Fruit fly (Drosophila melanogaster) whole organism, embryonic: ENCODE measurements around the gene EMC10.
A peak's percentile ranks its signal among the peaks of the same experiment; 100 is the strongest.

Source experiments
- Adf1 ChIP-seq: fragments of 200-800 bp; sonication (Bioruptor generic); IDR thresholded peaks from 2 replicates; pipeline ENCODE4 v1.3.6; 2022; ENCODE audit warnings: missing biosample characterization, missing genetic modification characterization
- Awh ChIP-seq: fragments of 200-800 bp; sonication (Bioruptor generic); IDR thresholded peaks from 2 replicates; pipeline ENCODE4, ENCODE4 v1.3.6; 2022; ENCODE audit warnings: missing biosample characterization, missing genetic modification characterization
- CG10321 ChIP-seq: fragments of 200-800 bp; sonication (Bioruptor generic); IDR thresholded peaks from 2 replicates; pipeline ENCODE4 v1.3.6; 2022; ENCODE audit warnings: missing biosample characterization, missing genetic modification characterization
- CG13775 ChIP-seq: fragments of 200-800 bp; sonication (Bioruptor generic); optimal IDR thresholded peaks from 3 replicates; lab custom pipeline; 2017; ENCODE audit warnings: missing biosample characterization, mild to moderate bottlenecking, missing genetic modification characterization
- CG17361 ChIP-seq: fragments of 200-800 bp; sonication (Bioruptor generic); IDR thresholded peaks from 3 replicates; pipeline ENCODE4 v1.3.6; 2022; ENCODE audit warnings: missing biosample characterization, missing genetic modification characterization
- CG17829 ChIP-seq: fragments of 200-800 bp; optimal IDR thresholded peaks from 2 replicates; lab custom pipeline; 2019; ENCODE audit warnings: missing biosample characterization, mild to moderate bottlenecking, missing genetic modification characterization, moderate library complexity
- CG2199 ChIP-seq: fragments of 200-800 bp; sonication (Bioruptor generic); IDR thresholded peaks from 3 replicates; pipeline ENCODE4 v1.3.6; 2022; ENCODE audit warnings: missing biosample characterization, missing genetic modification characterization
- CG2889 ChIP-seq: fragments of 200-800 bp; sonication (Bioruptor generic); IDR thresholded peaks from 3 replicates; pipeline ENCODE4 v1.3.6; 2022; ENCODE audit warnings: missing biosample characterization, missing genetic modification characterization
- CG3163 ChIP-seq: fragments of 200-800 bp; sonication (Bioruptor generic); optimal IDR thresholded peaks from 3 replicates; lab custom pipeline; 2016; ENCODE audit warnings: missing biosample characterization, missing genetic modification characterization
- CG34224 ChIP-seq: fragments of 200-800 bp; sonication (Bioruptor generic); IDR thresholded peaks from 3 replicates; pipeline ENCODE4 v1.3.6; 2022; ENCODE audit warnings: missing biosample characterization, missing genetic modification characterization; ENCODE audit not compliant: partially characterized antibody
- CG4282 ChIP-seq: fragments of 200-800 bp; sonication (Bioruptor generic); optimal IDR thresholded peaks from 2 replicates; lab custom pipeline; 2016; ENCODE audit warnings: missing biosample characterization, missing genetic modification characterization
- CG4617 ChIP-seq: fragments of 200-800 bp; sonication (Bioruptor generic); optimal IDR thresholded peaks from 3 replicates; lab custom pipeline; 2016; ENCODE audit warnings: missing biosample characterization, missing genetic modification characterization, borderline replicate concordance
- CG4707 ChIP-seq: fragments of 200-800 bp; sonication (Bioruptor generic); optimal IDR thresholded peaks from 2 replicates; lab custom pipeline; 2018; ENCODE audit warnings: missing biosample characterization, mild to moderate bottlenecking, missing genetic modification characterization, moderate library complexity
- CG6791 ChIP-seq: fragments of 200-800 bp; sonication (Bioruptor generic); IDR thresholded peaks from 3 replicates; pipeline ENCODE4 v1.3.6; 2022; ENCODE audit warnings: missing biosample characterization, missing genetic modification characterization; ENCODE audit not compliant: partially characterized antibody
- CG8281 ChIP-seq: fragments of 200-800 bp; sonication (Bioruptor generic); optimal IDR thresholded peaks from 2 replicates; lab custom pipeline; 2018; ENCODE audit warnings: missing biosample characterization, mild to moderate bottlenecking, missing genetic modification characterization, moderate library complexity
- Deaf1 ChIP-seq: fragments of 200-800 bp; optimal IDR thresholded peaks from 3 replicates; lab custom pipeline; 2019; ENCODE audit warnings: missing biosample characterization, mild to moderate bottlenecking, missing genetic modification characterization, moderate library complexity
- Dfd ChIP-seq, 2 experiments: fragments of >200 bp; optimal IDR thresholded peaks; 2 replicates each; lab custom pipeline; 2017; ENCODE audit warnings: missing biosample characterization in 2 of 2, missing genetic modification characterization in 2 of 2
- Dll ChIP-seq: fragments of 200-800 bp; sonication (Bioruptor generic); IDR thresholded peaks from 4 replicates; pipeline ENCODE4 v1.3.6; 2022; ENCODE audit warnings: missing biosample characterization, missing genetic modification characterization; ENCODE audit not compliant: partially characterized antibody
- Ets65A ChIP-seq: fragments of 200-800 bp; sonication (Bioruptor generic); peaks from one replicate; lab custom pipeline; 2016; ENCODE audit warnings: missing biosample characterization, missing genetic modification characterization
- Fer2 ChIP-seq: fragments of 200-800 bp; sonication (Bioruptor generic); optimal IDR thresholded peaks from 2 replicates; lab custom pipeline; 2018; ENCODE audit warnings: missing biosample characterization, mild to moderate bottlenecking, missing genetic modification characterization, moderate library complexity
- H15 ChIP-seq: fragments of 200-800 bp; sonication (Bioruptor generic); IDR thresholded peaks from 3 replicates; pipeline ENCODE4 v1.3.6; 2022; ENCODE audit warnings: missing biosample characterization, missing genetic modification characterization
- Jarid2 ChIP-seq: fragments of 200-800 bp; sonication (Bioruptor generic); optimal IDR thresholded peaks from 3 replicates; lab custom pipeline; 2017; ENCODE audit warnings: mild to moderate bottlenecking, missing biosample characterization, missing genetic modification reagents, missing genetic modification characterization
- Nf-YA ChIP-seq: fragments of 200-800 bp; sonication (Bioruptor generic); IDR thresholded peaks from 2 replicates; pipeline ENCODE4 v1.3.6; 2022; ENCODE audit warnings: missing biosample characterization, missing genetic modification characterization
- Nf-YB ChIP-seq: fragments of 200-800 bp; sonication (Bioruptor generic); optimal IDR thresholded peaks from 3 replicates; lab custom pipeline; 2019; ENCODE audit warnings: missing biosample characterization, mild to moderate bottlenecking, missing genetic modification characterization, moderate library complexity
- Nf-YC ChIP-seq: fragments of 200-800 bp; optimal IDR thresholded peaks from 3 replicates; lab custom pipeline; 2019; ENCODE audit warnings: missing biosample characterization, mild to moderate bottlenecking, missing genetic modification characterization, moderate library complexity
- Rx ChIP-seq: fragments of 200-800 bp; sonication (Bioruptor generic); IDR thresholded peaks from 2 replicates; pipeline ENCODE4 v1.3.6; 2022; ENCODE audit warnings: missing biosample characterization, missing genetic modification characterization
- TFAM ChIP-seq: fragments of 200-800 bp; sonication (Bioruptor generic); optimal IDR thresholded peaks from 2 replicates; lab custom pipeline; 2017; ENCODE audit warnings: missing biosample characterization, missing genetic modification characterization, inconsistent platforms
- Trl ChIP-seq, 3 experiments: fragments of >200 bp in 2 of 3; fragments of 200-800 bp in 1 of 3; sonication (Bioruptor generic) in 1 of 3; optimal IDR thresholded peaks; 2 replicates in 1 of 3; 3 replicates in 2 of 3; lab custom pipeline; 2016 to 2017; ENCODE audit warnings: missing biosample characterization in 1 of 3, missing genetic modification characterization in 1 of 3
- al ChIP-seq: fragments of 200-800 bp; sonication (Bioruptor generic); IDR thresholded peaks from 2 replicates; pipeline ENCODE4 v1.3.6; 2022; ENCODE audit warnings: missing biosample characterization, missing genetic modification characterization
- ap ChIP-seq: fragments of 200-800 bp; sonication (Bioruptor generic); IDR thresholded peaks from 2 replicates; pipeline ENCODE4 v1.3.6; 2022; ENCODE audit warnings: missing biosample characterization, missing genetic modification characterization
- cg ChIP-seq: fragments of 200-800 bp; sonication (Bioruptor generic); optimal IDR thresholded peaks from 3 replicates; lab custom pipeline; 2019; ENCODE audit warnings: missing biosample characterization, mild to moderate bottlenecking, missing genetic modification characterization, moderate library complexity
- chinmo ChIP-seq: fragments of 200-800 bp; sonication (Bioruptor generic); IDR thresholded peaks from 4 replicates; pipeline ENCODE4 v1.3.6; 2022; ENCODE audit warnings: missing biosample characterization, missing genetic modification characterization; ENCODE audit not compliant: partially characterized antibody
- gce ChIP-seq: fragments of 200-800 bp; sonication (Bioruptor generic); IDR thresholded peaks from 3 replicates; pipeline ENCODE4 v1.3.6; 2022; ENCODE audit warnings: missing biosample characterization, missing genetic modification characterization
- grn ChIP-seq: fragments of 200-800 bp; sonication (Bioruptor generic); optimal IDR thresholded peaks from 3 replicates; lab custom pipeline; 2017; ENCODE audit warnings: missing biosample characterization, missing genetic modification characterization
- hbn ChIP-seq: fragments of 200-800 bp; sonication (Bioruptor generic); IDR thresholded peaks from 2 replicates; pipeline ENCODE4 v1.3.6; 2022; ENCODE audit warnings: missing biosample characterization, missing genetic modification characterization; ENCODE audit not compliant: partially characterized antibody
- knrl ChIP-seq: fragments of 200-800 bp; sonication (Bioruptor generic); IDR thresholded peaks from 3 replicates; pipeline ENCODE4 v1.3.6; 2022; ENCODE audit warnings: missing biosample characterization, missing genetic modification characterization; ENCODE audit not compliant: partially characterized antibody
- luna ChIP-seq: fragments of 200-800 bp; sonication (Bioruptor generic); optimal IDR thresholded peaks from 2 replicates; lab custom pipeline; 2016; ENCODE audit warnings: missing biosample characterization, missing genetic modification characterization
- nom ChIP-seq: fragments of 200-800 bp; sonication (Bioruptor generic); optimal IDR thresholded peaks from 2 replicates; lab custom pipeline; 2017; ENCODE audit warnings: missing biosample characterization, missing genetic modification characterization, mild to moderate bottlenecking, moderate library complexity, missing genetic modification reagents
- pan ChIP-seq, 4 experiments: fragments of >200 bp in 3 of 4; fragments of 200-800 bp in 1 of 4; sonication (Bioruptor generic) in 1 of 4; optimal IDR thresholded peaks in 3 of 4; IDR thresholded peaks in 1 of 4; 2 replicates each; pipeline versions ENCODE4 v1.3.6 to Lab custom; 2017 to 2022; ENCODE audit warnings: missing biosample characterization in 2 of 4, missing genetic modification characterization in 2 of 4, mixed read lengths in 1 of 4
- peb ChIP-seq: fragments of 200-800 bp; sonication (Bioruptor generic); IDR thresholded peaks from 2 replicates; pipeline ENCODE4 v1.3.6; 2022; ENCODE audit warnings: missing biosample characterization, missing genetic modification characterization
- pros ChIP-seq: fragments of 200-800 bp; sonication (Bioruptor generic); optimal IDR thresholded peaks from 3 replicates; lab custom pipeline; 2019; ENCODE audit warnings: missing biosample characterization, mild to moderate bottlenecking, missing genetic modification characterization, moderate library complexity
- row ChIP-seq: fragments of 200-800 bp; sonication (Bioruptor generic); IDR thresholded peaks from 3 replicates; pipeline ENCODE4 v1.3.6; 2022; ENCODE audit warnings: missing biosample characterization, missing genetic modification characterization
- seq ChIP-seq: fragments of 200-800 bp; sonication (Bioruptor generic); IDR thresholded peaks from 2 replicates; pipeline ENCODE4 v1.3.6; 2022; ENCODE audit warnings: missing biosample characterization, missing genetic modification characterization
- twi ChIP-seq: fragments of 200-800 bp; optimal IDR thresholded peaks from 2 replicates; lab custom pipeline; 2019; ENCODE audit warnings: missing biosample characterization, mild to moderate bottlenecking, missing genetic modification characterization, moderate library complexity
- unc-4 ChIP-seq: fragments of 200-800 bp; sonication (Bioruptor generic); IDR thresholded peaks from 2 replicates; pipeline ENCODE4 v1.3.6; 2022; ENCODE audit warnings: missing biosample characterization, missing genetic modification characterization; ENCODE audit not compliant: partially characterized antibody
- yki ChIP-seq: fragments of >200 bp; optimal IDR thresholded peaks from 3 replicates; lab custom pipeline; 2018
- z ChIP-seq: fragments of 200-800 bp; sonication (Bioruptor generic); IDR thresholded peaks from 3 replicates; pipeline ENCODE4 v1.3.6; 2022; ENCODE audit warnings: missing biosample characterization, missing genetic modification characterization
- zen2 ChIP-seq: fragments of 200-800 bp; sonication (Bioruptor generic); IDR thresholded peaks from 3 replicates; pipeline ENCODE4 v1.3.6; 2022; ENCODE audit warnings: missing biosample characterization, missing genetic modification characterization; ENCODE audit not compliant: partially characterized antibody

Gene EMC10

dm6 chr3L:21598337-21598736 is 24.4 kb downstream of the EMC10 start:
- no peak for TF ChIP-seq CG4617 (GFP tag; lab: Kevin White, UChicago)
- 0 out of 2 replicates have a peak, but pooled peaks have one; percentile 5 for TF ChIP-seq Nf-YA (GFP tag; lab: Robert Waterston, UW)
- TF ChIP-seq zen2 (GFP tag; lab: Robert Waterston, UW): peak; percentile 38; the same call in 2 of the 3 replicates
- TF ChIP-seq seq: peak; percentile 85; the same call in 1 of the 2 replicates
- peak in 1 of 2 experiments; percentile 25 for TF ChIP-seq Dfd (GFP tag; optimal IDR thresholded peaks at IDR 0.05; lab: Kevin White, UChicago)
- peak; percentile 97 for TF ChIP-seq Nf-YC
- 0 out of 3 replicates have a peak, but pooled peaks have one; percentile 30 for TF ChIP-seq CG6791 (GFP tag; lab: Robert Waterston, UW)
- TF ChIP-seq peb (GFP tag; lab: Robert Waterston, UW): peak; percentile 20; the same call in 1 of the 2 replicates
- TF ChIP-seq hbn: peak; percentile 27; the same call in 1 of the 2 replicates
- TF ChIP-seq row (GFP tag; lab: Robert Waterston, UW): 0 out of 3 replicates have a peak, but pooled peaks have one; percentile 15
- no peak for TF ChIP-seq gce
- peak; percentile 38 for TF ChIP-seq Jarid2 (GFP tag; lab: Kevin White, UChicago)
- TF ChIP-seq CG17361: no peak
- TF ChIP-seq Rx (GFP tag; lab: Robert Waterston, UW): no peak
- TF ChIP-seq CG4707: peak; percentile 15
- no peak for TF ChIP-seq Ets65A (GFP tag; lab: Kevin White, UChicago)
- no peak for TF ChIP-seq ap (GFP tag; lab: Robert Waterston, UW)
- 0 out of 2 replicates have a peak, but pooled peaks have one; percentile 21 for TF ChIP-seq CG10321 (GFP tag; lab: Robert Waterston, UW)
- no peak for TF ChIP-seq CG2889 (GFP tag; lab: Robert Waterston, UW)
- peak; percentile 9 for TF ChIP-seq pros (GFP tag; lab: Kevin White, UChicago)
- TF ChIP-seq chinmo (GFP tag; lab: Robert Waterston, UW): 0 out of 4 replicates have a peak, but pooled peaks have one; percentile 45
- no peak for TF ChIP-seq CG17829 (tag; lab: Kevin White, UChicago)
- TF ChIP-seq pan (optimal IDR thresholded peaks at IDR 0.05; lab: Kevin White, UChicago): no peak
- TF ChIP-seq pan (GFP tag; optimal IDR thresholded peaks at IDR 0.05 in 1 of 2, IDR thresholded peaks at IDR 0.05 in 1 of 2): no peak
- peak; percentile 4 for TF ChIP-seq nom (GFP tag; lab: Kevin White, UChicago)
- 0 out of 3 replicates have a peak, but pooled peaks have one; percentile 6 for TF ChIP-seq z (GFP tag; lab: Robert Waterston, UW)
- peak; percentile 55; the same call in 1 of the 3 replicates for TF ChIP-seq CG34224 (GFP tag; lab: Robert Waterston, UW)
- peak; percentile 92 for TF ChIP-seq cg
- no peak for TF ChIP-seq H15 (GFP tag; lab: Robert Waterston, UW)
- peak; percentile 41 to 86 for TF ChIP-seq Trl (optimal IDR thresholded peaks at IDR 0.05; lab: Kevin White, UChicago)
- TF ChIP-seq Trl (GFP tag; optimal IDR thresholded peaks at IDR 0.05; lab: Kevin White, UChicago): no peak
- TF ChIP-seq grn (GFP tag; lab: Kevin White, UChicago): peak; percentile 7
- peak; percentile 92 for TF ChIP-seq Deaf1
- TF ChIP-seq Awh: no peak
- TF ChIP-seq Adf1 (GFP tag; lab: Robert Waterston, UW): peak; percentile 86
- no peak for TF ChIP-seq knrl (GFP tag; lab: Robert Waterston, UW)
- no peak for TF ChIP-seq luna
- TF ChIP-seq CG13775: peak; percentile 51
- TF ChIP-seq al (GFP tag; lab: Robert Waterston, UW): no peak
- no peak for TF ChIP-seq TFAM (GFP tag; lab: Kevin White, UChicago)
- peak; percentile 35 for TF ChIP-seq yki
- TF ChIP-seq Dll (GFP tag; lab: Robert Waterston, UW): 0 out of 4 replicates have a peak, but pooled peaks have one; percentile 33
- TF ChIP-seq CG3163 (GFP tag; lab: Kevin White, UChicago): peak; percentile 98
- no peak for TF ChIP-seq CG4282
- TF ChIP-seq CG8281 (tag; lab: Kevin White, UChicago): no peak
- TF ChIP-seq unc-4 (GFP tag; lab: Robert Waterston, UW): peak; percentile 28; the same call in 1 of the 2 replicates
- TF ChIP-seq Fer2 (tag; lab: Kevin White, UChicago): no peak
- peak; percentile 23 for TF ChIP-seq twi (tag; lab: Kevin White, UChicago)
- peak; percentile 96 for TF ChIP-seq Nf-YB (GFP tag; lab: Kevin White, UChicago)
- TF ChIP-seq CG2199 (GFP tag; lab: Robert Waterston, UW): 0 out of 3 replicates have a peak, but pooled peaks have one; percentile 28
